Worm (Caenorhabditis elegans): ENCODE measurements around the gene apl-1.

Gene apl-1

ce11 chrX:5121789-5122188 is 5.1 kb upstream of the apl-1 start (continued):
- TF ChIP-seq nhr-76 (tag; optimal IDR thresholded peaks at IDR 0.05): no peak
- no peak for TF ChIP-seq elt-1 (tag; optimal IDR thresholded peaks at IDR 0.05)
- peak; percentile 66 for TF ChIP-seq lin-39 (tag; optimal IDR thresholded peaks at IDR 0.05)
- TF ChIP-seq ceh-9 (tag; optimal IDR thresholded peaks at IDR 0.05): no peak
- peak; percentile 5 for TF ChIP-seq pha-4 (tag; optimal IDR thresholded peaks at IDR 0.05)
- no peak for TF ChIP-seq mml-1 (tag; optimal IDR thresholded peaks at IDR 0.05)
- no peak for TF ChIP-seq nhr-11 (tag; optimal IDR thresholded peaks at IDR 0.05)
- TF ChIP-seq elt-3 (tag; optimal IDR thresholded peaks at IDR 0.05): no peak
- no peak for TF ChIP-seq unc-62 (GFP tag; optimal IDR thresholded peaks at IDR 0.05)
- no peak for TF ChIP-seq aly-2 (tag; optimal IDR thresholded peaks at IDR 0.05)
- no peak for TF ChIP-seq R02D3.7 (tag; optimal IDR thresholded peaks at IDR 0.05)
- no peak for TF ChIP-seq nhr-23 (tag; optimal IDR thresholded peaks at IDR 0.05)
- TF ChIP-seq ceh-28 (tag; optimal IDR thresholded peaks at IDR 0.05): no peak

- peak; percentile 38 for TF ChIP-seq ama-1 (optimal IDR thresholded peaks at IDR 0.05)
- TF ChIP-seq nhr-28 (tag; optimal IDR thresholded peaks at IDR 0.05): no peak
These were observed 4.1 kb upstream of the apl-1 start for ce11 chrX:5120807-5121206.

- no peak for TF ChIP-seq nhr-67 (tag; optimal IDR thresholded peaks at IDR 0.05)
- TF ChIP-seq daf-12 (tag; optimal IDR thresholded peaks at IDR 0.05): no peak
- TF ChIP-seq R02D3.7 (tag; optimal IDR thresholded peaks at IDR 0.05): no peak
- no peak for TF ChIP-seq nhr-43 (tag; optimal IDR thresholded peaks at IDR 0.05; ENCODE audit: poor library complexity, severe bottlenecking)
- TF ChIP-seq nfya-1 (tag; optimal IDR thresholded peaks at IDR 0.05; ENCODE audit: insufficient read depth): no peak
- TF ChIP-seq elt-2 (tag; optimal IDR thresholded peaks at IDR 0.05): no peak
- TF ChIP-seq hmg-11 (tag; optimal IDR thresholded peaks at IDR 0.05): no peak
- TF ChIP-seq ama-1 (optimal IDR thresholded peaks at IDR 0.05): no peak
- no peak for TF ChIP-seq fkh-2 (tag; optimal IDR thresholded peaks at IDR 0.05)
- no peak for TF ChIP-seq skn-1 (tag; optimal IDR thresholded peaks at IDR 0.05)
- no peak for TF ChIP-seq nhr-23 (tag; optimal IDR thresholded peaks at IDR 0.05)
- TF ChIP-seq eor-1 (tag; optimal IDR thresholded peaks at IDR 0.05): no peak
These were observed 3.5 kb upstream of the apl-1 start for ce11 chrX:5120196-5120595.

- TF ChIP-seq lin-39 (tag; optimal IDR thresholded peaks at IDR 0.05) (no peak), fos-1 (tag; optimal IDR thresholded peaks at IDR 0.05) (no peak), nhr-12 (tag; optimal IDR thresholded peaks at IDR 0.05) (no peak), egl-5 (tag; optimal IDR thresholded peaks at IDR 0.05) (no peak), R02D3.7 (tag; optimal IDR thresholded peaks at IDR 0.05) (no peak), daf-12 (tag; optimal IDR thresholded peaks at IDR 0.05) (no peak), mml-1 (tag; optimal IDR thresholded peaks at IDR 0.05) (no peak), ceh-28 (tag; optimal IDR thresholded peaks at IDR 0.05) (no peak), elt-2 (tag; optimal IDR thresholded peaks at IDR 0.05) (no peak)
These were observed 3.0 kb upstream of the apl-1 start for ce11 chrX:5119686-5120085.

- no peak for TF ChIP-seq nhr-77 (tag; optimal IDR thresholded peaks at IDR 0.05)
- peak; percentile 86 for TF ChIP-seq nhr-25 (tag; optimal IDR thresholded peaks at IDR 0.05)
- TF ChIP-seq nhr-23 (tag; optimal IDR thresholded peaks at IDR 0.05): peak; percentile 77
- TF ChIP-seq sea-2 (GFP tag; optimal IDR thresholded peaks at IDR 0.05): no peak
- TF ChIP-seq snpc-4 (tag; optimal IDR thresholded peaks at IDR 0.05): no peak
- peak; percentile 39 for TF ChIP-seq lsy-12 (tag; optimal IDR thresholded peaks at IDR 0.05)
- TF ChIP-seq daf-12 (tag; optimal IDR thresholded peaks at IDR 0.05): no peak
- TF ChIP-seq fkh-10 (GFP tag; optimal IDR thresholded peaks at IDR 0.05): no peak
- TF ChIP-seq nfya-1 (tag; optimal IDR thresholded peaks at IDR 0.05; ENCODE audit: insufficient read depth): peak; percentile 51
- TF ChIP-seq fkh-2 (tag; optimal IDR thresholded peaks at IDR 0.05): no peak
- TF ChIP-seq hmg-11 (tag; optimal IDR thresholded peaks at IDR 0.05): no peak
- peak; percentile 26 for TF ChIP-seq mdl-1 (tag; optimal IDR thresholded peaks at IDR 0.05)
- peak; percentile 56 for TF ChIP-seq ama-1 (optimal IDR thresholded peaks at IDR 0.05)
- no peak for TF ChIP-seq nhr-76 (tag; optimal IDR thresholded peaks at IDR 0.05)
- no peak for TF ChIP-seq pqm-1 (tag; optimal IDR thresholded peaks at IDR 0.05)
- TF ChIP-seq pha-4 (tag; optimal IDR thresholded peaks at IDR 0.05): peak; percentile 33
- TF ChIP-seq nhr-43 (tag; optimal IDR thresholded peaks at IDR 0.05; ENCODE audit: poor library complexity, severe bottlenecking): peak; percentile 80
- TF ChIP-seq zag-1 (tag; optimal IDR thresholded peaks at IDR 0.05): no peak
- TF ChIP-seq nhr-67 (tag; optimal IDR thresholded peaks at IDR 0.05): no peak
- TF ChIP-seq unc-62 (GFP tag; optimal IDR thresholded peaks at IDR 0.05): peak; percentile 50
- TF ChIP-seq R02D3.7 (tag; optimal IDR thresholded peaks at IDR 0.05): no peak
- peak; percentile 28 for TF ChIP-seq lin-39 (tag; optimal IDR thresholded peaks at IDR 0.05)
- TF ChIP-seq nhr-12 (tag; optimal IDR thresholded peaks at IDR 0.05): no peak
- no peak for TF ChIP-seq nhr-28 (tag; optimal IDR thresholded peaks at IDR 0.05)
- TF ChIP-seq jun-1 (tag; optimal IDR thresholded peaks at IDR 0.05): peak; percentile 44
- peak; percentile 28 for TF ChIP-seq elt-2 (tag; optimal IDR thresholded peaks at IDR 0.05)
- no peak for TF ChIP-seq skn-1 (tag; optimal IDR thresholded peaks at IDR 0.05)
- no peak for TF ChIP-seq unc-39 (tag; optimal IDR thresholded peaks at IDR 0.05)
These were observed 2.6 kb upstream of the apl-1 start for ce11 chrX:5119246-5119645.

Data from whole organism, L3 larva.